Fruit fly (Drosophila melanogaster) whole organism, pupa: ENCODE measurements around the gene CG8036.

Experiments
- CG10348 ChIP-seq: fragments of 200-800 bp; sonication (Bioruptor generic); IDR thresholded peaks from 2 replicates; pipeline ENCODE4 v1.3.6; 2022; ENCODE audit warnings: missing biosample characterization, missing genetic modification characterization
- CG12605 ChIP-seq: fragments of 200-800 bp; sonication (Bioruptor generic); IDR thresholded peaks from 2 replicates; pipeline ENCODE4 v1.3.6; 2022; ENCODE audit warnings: missing biosample characterization, missing genetic modification characterization
- CG13204 ChIP-seq: fragments of 200-800 bp; sonication (Bioruptor generic); optimal IDR thresholded peaks from 2 replicates; lab custom pipeline; 2018; ENCODE audit warnings: missing biosample characterization, mild to moderate bottlenecking, missing genetic modification characterization, moderate library complexity
- CG14655 ChIP-seq: fragments of 200-800 bp; sonication (Bioruptor generic); optimal IDR thresholded peaks from 3 replicates; lab custom pipeline; 2017; ENCODE audit warnings: mild to moderate bottlenecking, missing biosample characterization, missing genetic modification reagents, missing genetic modification characterization
- CG15710 ChIP-seq: fragments of 200-800 bp; sonication (Bioruptor generic); optimal IDR thresholded peaks from 2 replicates; lab custom pipeline; 2018; ENCODE audit warnings: missing biosample characterization, mild to moderate bottlenecking, missing genetic modification characterization, moderate library complexity
- CG32121 ChIP-seq: fragments of 200-800 bp; sonication (Bioruptor generic); IDR thresholded peaks from 2 replicates; pipeline ENCODE4 v1.3.6; 2022; ENCODE audit warnings: missing biosample characterization, missing genetic modification characterization
- CG34367 ChIP-seq: fragments of 200-800 bp; sonication (Bioruptor generic); optimal IDR thresholded peaks from 2 replicates; lab custom pipeline; 2018; ENCODE audit warnings: missing biosample characterization, mild to moderate bottlenecking, missing genetic modification characterization
- CG8159 ChIP-seq: fragments of 200-800 bp; sonication (Bioruptor generic); optimal IDR thresholded peaks from 3 replicates; lab custom pipeline; 2018; ENCODE audit warnings: missing biosample characterization, mild to moderate bottlenecking, missing genetic modification characterization, moderate library complexity
- D1 ChIP-seq: fragments of 200-800 bp; sonication (Bioruptor generic); optimal IDR thresholded peaks from 2 replicates; lab custom pipeline; 2018; ENCODE audit warnings: missing biosample characterization, mild to moderate bottlenecking, missing genetic modification characterization, moderate library complexity
- EcR ChIP-seq: fragments of 200-800 bp; sonication (Bioruptor generic); optimal IDR thresholded peaks from 3 replicates; lab custom pipeline; 2019; ENCODE audit warnings: missing biosample characterization, missing genetic modification characterization, mild to moderate bottlenecking, moderate library complexity, missing genetic modification reagents
- Ets98B ChIP-seq: fragments of 200-800 bp; sonication (Bioruptor generic); IDR thresholded peaks from 2 replicates; pipeline ENCODE4 v1.3.6; 2022; ENCODE audit warnings: missing biosample characterization, missing genetic modification characterization
- Pif1B ChIP-seq: fragments of 200-800 bp; sonication (Bioruptor generic); optimal IDR thresholded peaks from 3 replicates; lab custom pipeline; 2016; ENCODE audit warnings: missing biosample characterization, missing genetic modification characterization
- gl ChIP-seq: fragments of 200-800 bp; sonication (Bioruptor generic); optimal IDR thresholded peaks from 2 replicates; lab custom pipeline; 2018; ENCODE audit warnings: missing biosample characterization, mild to moderate bottlenecking, missing genetic modification characterization
- rn ChIP-seq: fragments of 200-800 bp; sonication (Bioruptor generic); IDR thresholded peaks from 2 replicates; pipeline ENCODE4 v1.3.6; 2022; ENCODE audit warnings: missing biosample characterization, missing genetic modification characterization

DNA sequence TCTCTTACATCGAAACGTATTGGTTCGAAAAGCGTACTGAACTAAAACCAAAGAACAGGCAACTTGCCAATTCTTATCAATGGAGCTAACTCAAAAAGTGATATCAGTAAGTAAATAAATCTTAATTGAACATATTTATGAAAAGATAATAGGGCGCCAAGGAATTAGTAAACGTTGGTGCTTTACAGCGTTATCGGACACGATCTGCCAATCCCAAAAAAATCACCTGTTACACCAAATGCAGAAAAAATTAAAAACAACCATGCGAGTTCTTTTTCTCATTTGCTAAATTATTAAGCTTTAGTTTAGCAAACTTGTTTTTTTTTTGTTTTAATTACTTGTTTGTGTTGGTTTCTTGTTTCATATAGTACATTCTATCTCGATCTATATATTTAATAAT lies 13.0 kb upstream of the CG8036 start, which contains the start of gene CG42489:
- TF ChIP-seq CG34367 (tag; lab: Kevin White, UChicago) (no peak), CG14655 (GFP tag; lab: Kevin White, UChicago) (no peak), CG32121 (GFP tag; lab: Robert Waterston, UW) (no peak), Ets98B (GFP tag; lab: Robert Waterston, UW) (no peak), CG12605 (GFP tag; lab: Robert Waterston, UW) (no peak), gl (tag; lab: Kevin White, UChicago) (no peak), Pif1B (GFP tag; lab: Kevin White, UChicago) (no peak), D1 (tag; lab: Kevin White, UChicago) (no peak), rn (GFP tag; lab: Robert Waterston, UW) (no peak), EcR (GFP tag; lab: Kevin White, UChicago) (no peak), CG13204 (no peak), CG8159 (tag; lab: Kevin White, UChicago) (no peak), CG15710 (no peak), CG10348 (no peak)
